Worm (Caenorhabditis elegans): ENCODE results near the gene trpp-9.
A peak's percentile ranks its signal among the peaks of the same experiment; 100 is the strongest.

The trpp-9 gene

ce11 chrX:11592539-11592938 is 28.8 kb downstream of the trpp-9 start:
- no peak for TF ChIP-seq hmg-1.1 (GFP tag; IDR thresholded peaks at IDR 0.05)
- no peak for TF ChIP-seq mep-1 (tag; optimal IDR thresholded peaks at IDR 0.05)
- no peak for TF ChIP-seq nhr-10 (tag; optimal IDR thresholded peaks at IDR 0.05)
- no peak for TF ChIP-seq mdl-1 (tag; optimal IDR thresholded peaks at IDR 0.05)
- no peak for TF ChIP-seq nhr-6 (tag; optimal IDR thresholded peaks at IDR 0.05)
- TF ChIP-seq attf-4 (tag; optimal IDR thresholded peaks at IDR 0.05): no peak
- no peak for TF ChIP-seq dve-1 (tag; optimal IDR thresholded peaks at IDR 0.05; ENCODE audit: insufficient read depth)
- TF ChIP-seq nhr-102 (tag; optimal IDR thresholded peaks at IDR 0.05): no peak
- TF ChIP-seq D1046.2 (GFP tag; IDR thresholded peaks at IDR 0.05): no peak
- TF ChIP-seq egl-43 (GFP tag; IDR thresholded peaks at IDR 0.05): no peak
- TF ChIP-seq ceh-32 (tag; optimal IDR thresholded peaks at IDR 0.05; ENCODE audit: poor library complexity): no peak
- TF ChIP-seq mdt-29 (GFP tag; IDR thresholded peaks at IDR 0.05): no peak
- TF ChIP-seq cey-2 (tag; optimal IDR thresholded peaks at IDR 0.05; ENCODE audit: borderline replicate concordance, insufficient read depth): no peak
- no peak for TF ChIP-seq F49E8.2 (tag; optimal IDR thresholded peaks at IDR 0.05; ENCODE audit: borderline replicate concordance)
- TF ChIP-seq mxl-2 (GFP tag; conservative IDR thresholded peaks at IDR 0.05): no peak
- no peak for TF ChIP-seq vab-7 (GFP tag; IDR thresholded peaks at IDR 0.05)
- TF ChIP-seq lin-15B (tag; optimal IDR thresholded peaks at IDR 0.05): no peak
- TF ChIP-seq jun-1 (tag; optimal IDR thresholded peaks at IDR 0.05): no peak

DNA sequence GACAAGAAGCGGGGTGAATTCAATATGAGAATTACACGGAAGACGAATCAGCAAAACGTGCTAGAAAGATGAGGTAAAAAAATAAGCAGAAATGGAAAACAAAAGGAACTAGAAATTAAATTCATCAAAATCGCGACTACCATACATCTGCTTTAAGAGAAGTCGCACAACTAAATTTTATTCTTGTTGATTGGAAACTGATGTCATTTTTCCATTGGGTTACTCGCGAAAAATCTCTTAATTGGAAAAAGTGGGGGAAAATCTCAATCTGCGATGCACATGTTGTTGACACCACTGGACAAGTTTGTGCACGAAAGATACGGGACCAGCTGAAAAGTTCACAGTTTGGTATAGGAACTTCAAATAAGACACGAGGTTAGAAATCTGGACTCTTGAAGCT is 33.2 kb downstream of the trpp-9 start:
- TF ChIP-seq aha-1 (tag) (peak; percentile 5), ztf-7 (tag; optimal IDR thresholded peaks at IDR 0.05) (no peak)

DNA sequence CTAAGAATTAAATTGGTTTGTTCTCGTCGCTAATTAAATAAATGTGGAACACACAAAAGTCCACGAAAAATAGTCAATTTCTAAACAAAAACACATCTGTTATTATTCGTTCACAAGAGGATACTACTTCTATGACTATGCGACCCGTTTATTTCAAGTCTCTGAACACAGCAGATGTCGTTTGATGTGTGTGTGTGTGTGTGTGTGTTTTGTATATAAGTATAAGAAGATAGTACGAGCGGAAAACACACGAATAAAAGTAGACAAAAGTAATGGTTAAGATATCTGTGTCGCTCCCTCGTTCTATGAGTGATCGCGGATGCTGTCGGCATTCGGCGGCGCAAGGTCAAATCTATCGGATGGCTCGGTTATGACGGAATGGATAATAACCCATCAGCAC is 35.1 kb downstream of the trpp-9 start:
- TF ChIP-seq nhr-41 (GFP tag; IDR thresholded peaks at IDR 0.05) (no peak), zip-11 (GFP tag; IDR thresholded peaks at IDR 0.05) (no peak), dpl-1 (GFP tag; optimal IDR thresholded peaks at IDR 0.05) (no peak), sdz-12 (GFP tag; optimal IDR thresholded peaks at IDR 0.05) (no peak)

DNA sequence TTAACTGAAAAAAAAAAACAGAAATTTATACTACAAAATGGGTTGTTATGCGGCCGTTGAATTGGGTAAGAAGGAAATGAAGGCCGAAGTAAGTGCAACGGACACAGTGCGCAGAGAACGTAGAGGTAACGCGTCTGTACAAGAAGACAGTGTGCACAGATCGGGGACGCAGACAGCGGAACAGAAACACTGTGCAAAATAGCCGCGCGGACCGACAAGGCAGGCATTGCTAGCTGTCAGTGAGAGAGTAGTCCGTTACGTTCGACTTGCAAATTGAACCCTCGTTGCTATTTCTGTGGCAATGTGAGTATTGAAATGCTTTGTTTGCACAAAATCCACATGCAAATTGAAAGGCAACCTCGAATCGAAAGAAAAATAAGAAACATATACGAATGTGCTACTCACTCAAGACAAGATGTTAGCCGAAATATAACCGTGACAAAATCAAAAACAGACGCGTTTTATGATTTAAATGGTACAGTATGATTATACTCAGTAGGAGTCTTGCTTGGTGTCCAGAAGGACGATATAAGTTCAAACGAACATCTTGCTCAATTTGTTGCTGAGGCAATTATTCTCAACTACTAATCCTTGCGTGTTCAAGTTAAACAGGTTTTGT is 36.9 kb downstream of the trpp-9 start:
- peak in 1 of 2 experiments; percentile 91 for TF ChIP-seq unc-62 (GFP tag; optimal IDR thresholded peaks at IDR 0.05 in 1 of 2)
- TF ChIP-seq unc-62 (tag; optimal IDR thresholded peaks at IDR 0.05): no peak
- no peak for TF ChIP-seq nhr-111 (GFP tag; optimal IDR thresholded peaks at IDR 0.05)
- 0 out of 2 replicates have a peak, but pooled peaks have one; percentile 19 for TF ChIP-seq hmg-1.1 (GFP tag; IDR thresholded peaks at IDR 0.05)
- TF ChIP-seq hif-1 (tag; optimal IDR thresholded peaks at IDR 0.05): no peak

- TF ChIP-seq nhr-25 (tag; optimal IDR thresholded peaks at IDR 0.05; ENCODE audit: borderline replicate concordance, insufficient read depth) (peak; percentile 50), T20F7.1 (GFP tag; optimal IDR thresholded peaks at IDR 0.05) (peak; percentile 75), snpc-1.2 (GFP tag; IDR thresholded peaks at IDR 0.05) (no peak), mxl-2 (GFP tag; conservative IDR thresholded peaks at IDR 0.05) (no peak), F37D6.2 (tag; optimal IDR thresholded peaks at IDR 0.05) (peak; percentile 55), spr-1 (tag; optimal IDR thresholded peaks at IDR 0.05) (peak; percentile 64), dmd-6 (GFP tag; IDR thresholded peaks at IDR 0.05) (0 out of 2 replicates have a peak, but pooled peaks have one; percentile 23), ztf-7 (tag; optimal IDR thresholded peaks at IDR 0.05) (no peak), nhr-237 (tag; optimal IDR thresholded peaks at IDR 0.05) (peak; percentile 53), nhr-48 (tag; optimal IDR thresholded peaks at IDR 0.05) (peak; percentile 36), nhr-10 (tag; optimal IDR thresholded peaks at IDR 0.05) (peak; percentile 73), ceh-44 (GFP tag; IDR thresholded peaks at IDR 0.05) (no peak), unc-62 (GFP tag; optimal IDR thresholded peaks at IDR 0.05 in 1 of 2) (peak in 1 of 2 experiments; percentile 11), unc-62 (tag; optimal IDR thresholded peaks at IDR 0.05) (no peak), zip-2 (tag; optimal IDR thresholded peaks at IDR 0.05) (peak; percentile 60), ceh-82 (tag; optimal IDR thresholded peaks at IDR 0.05) (no peak), lin-39 (tag; optimal IDR thresholded peaks at IDR 0.05) (peak; percentile 2), lin-13 (GFP tag; optimal IDR thresholded peaks at IDR 0.05) (peak; percentile 88), daf-12 (tag; optimal IDR thresholded peaks at IDR 0.05) (no peak)
Observed at ce11 chrX:11603234-11604108, 39.7 kb downstream of the trpp-9 start.
